Worm (Caenorhabditis elegans) whole organism, mixed stage, embryonic: ENCODE measurements around the gene amt-2.

Experiments
- bed-3 ChIP-seq: fragments of 200-800 bp; sonication (Bioruptor generic); optimal IDR thresholded peaks from 3 replicates; lab custom pipeline; 2018; ENCODE audit warnings: mild to moderate bottlenecking, missing genetic modification characterization, moderate library complexity, missing compliant biosample characterization
- ces-1 ChIP-seq: fragments of 150-350 bp; optimal IDR thresholded peaks from 2 replicates; lab custom pipeline; 2014; ENCODE audit warnings: missing biosample characterization, missing genetic modification reagents, missing genetic modification characterization
- nhr-12 ChIP-seq: fragments of 150-350 bp; optimal IDR thresholded peaks from 2 replicates; lab custom pipeline; 2014; ENCODE audit warnings: missing biosample characterization, missing genetic modification characterization
- snpc-4 ChIP-seq: fragments of 150-350 bp; optimal IDR thresholded peaks from 2 replicates; lab custom pipeline; 2014; ENCODE audit warnings: missing biosample characterization, missing genetic modification characterization

ce11 chrIV:13013711-13014341 lies 28.4 kb upstream of the amt-2 start:
- no peak for TF ChIP-seq ces-1 (GFP tag; lab: Kevin White, UChicago)
- no peak for TF ChIP-seq snpc-4 (tag; lab: Kevin White, UChicago)
- no peak for TF ChIP-seq bed-3
- no peak for TF ChIP-seq nhr-12 (tag; lab: Kevin White, UChicago)
